Worm (Caenorhabditis elegans): ENCODE results near the gene C49F5.3.

- no peak for TF ChIP-seq tab-1 (GFP tag; IDR thresholded peaks at IDR 0.05)
- TF ChIP-seq ztf-29 (GFP tag; IDR thresholded peaks at IDR 0.05) = no peak
- TF ChIP-seq flt-1 (GFP tag; IDR thresholded peaks at IDR 0.05) = no peak
These were observed 12.1 kb downstream of the C49F5.3 start for ce11 chrX:11971323-11971722.
